Worm (Caenorhabditis elegans) whole organism, early embryonic: ENCODE measurements around the gene aexr-3.
A peak's percentile ranks its signal among the peaks of the same experiment; 100 is the strongest.

Source experiments
- B0310.2 ChIP-seq: sonication (generic microtip); optimal IDR thresholded peaks from 2 replicates; lab custom pipeline; 2016; ENCODE audit warnings: mild to moderate bottlenecking, missing genetic modification characterization, missing compliant biosample characterization
- F13C5.2 ChIP-seq: sonication (generic microtip); optimal IDR thresholded peaks from 2 replicates; lab custom pipeline; 2017; ENCODE audit warnings: mild to moderate bottlenecking, missing genetic modification characterization, inconsistent platforms, missing compliant biosample characterization
- aly-1 ChIP-seq: sonication (generic microtip); optimal IDR thresholded peaks from 2 replicates; lab custom pipeline; 2016; ENCODE audit warnings: missing genetic modification characterization, missing compliant biosample characterization
- ama-1 ChIP-seq: fragments of 150-350 bp; optimal IDR thresholded peaks from 2 replicates; lab custom pipeline; 2014
- ceh-13 ChIP-seq: fragments of 200-800 bp; sonication (Bioruptor generic); optimal IDR thresholded peaks from 2 replicates; lab custom pipeline; 2018; ENCODE audit warnings: mild to moderate bottlenecking, missing genetic modification characterization, missing compliant biosample characterization
- ceh-36 ChIP-seq: sonication (generic microtip); optimal IDR thresholded peaks from 2 replicates; lab custom pipeline; 2016; ENCODE audit warnings: missing genetic modification characterization, inconsistent platforms, missing compliant biosample characterization
- ets-7 ChIP-seq: sonication (generic microtip); optimal IDR thresholded peaks from 2 replicates; lab custom pipeline; 2016; ENCODE audit warnings: missing genotype, missing genetic modification characterization, missing compliant biosample characterization
- flt-1 ChIP-seq: fragments of 200-800 bp; sonication (Bioruptor generic); IDR thresholded peaks from 2 replicates; pipeline ENCODE4 v1.3.6; 2022; ENCODE audit warnings: missing genetic modification characterization, missing compliant biosample characterization
- hmbx-1 ChIP-seq: sonication (generic microtip); optimal IDR thresholded peaks from 2 replicates; lab custom pipeline; 2016; ENCODE audit warnings: mild to moderate bottlenecking, missing genetic modification characterization, missing compliant biosample characterization
- hmg-4 ChIP-seq: fragments of 200-800 bp; sonication (Bioruptor generic); optimal IDR thresholded peaks from 2 replicates; lab custom pipeline; 2018; ENCODE audit warnings: mild to moderate bottlenecking, missing genetic modification characterization, missing compliant biosample characterization
- hnd-1 ChIP-seq: sonication (generic microtip); optimal IDR thresholded peaks from 2 replicates; lab custom pipeline; 2016; ENCODE audit warnings: missing genetic modification characterization, missing compliant biosample characterization
- pes-1 ChIP-seq: fragments of 200-800 bp; sonication (Bioruptor generic); IDR thresholded peaks from 2 replicates; pipeline ENCODE4 v1.3.6; 2022; ENCODE audit warnings: missing genetic modification reagents, missing genetic modification characterization, missing compliant biosample characterization
- scrt-1 ChIP-seq: fragments of 200-800 bp; sonication (Bioruptor generic); IDR thresholded peaks from 2 replicates; pipeline ENCODE4 v1.3.6; 2022; ENCODE audit warnings: missing genetic modification characterization, missing compliant biosample characterization
- sea-1 ChIP-seq: fragments of 200-800 bp; sonication (Bioruptor generic); conservative IDR thresholded peaks from 2 replicates; pipeline ENCODE4 v1.3.6; 2022; ENCODE audit warnings: missing genetic modification characterization, missing compliant biosample characterization
- tbx-11 ChIP-seq: fragments of 200-800 bp; sonication (Bioruptor generic); IDR thresholded peaks from 2 replicates; pipeline ENCODE4 v1.3.6; 2022; ENCODE audit warnings: missing genetic modification characterization, missing compliant biosample characterization
- tbx-37 ChIP-seq: fragments of 200-800 bp; sonication (Bioruptor generic); conservative IDR thresholded peaks from 2 replicates; pipeline ENCODE4 v1.3.6; 2022; ENCODE audit warnings: missing genetic modification reagents, missing genetic modification characterization, missing compliant biosample characterization
- tra-4 ChIP-seq: sonication (generic microtip); optimal IDR thresholded peaks from 2 replicates; lab custom pipeline; 2017; ENCODE audit warnings: missing genetic modification characterization, missing compliant biosample characterization

aexr-3 gene

ce11 chrX:8931647-8932046 lies 29.3 kb downstream of the aexr-3 start:
- TF ChIP-seq scrt-1 (GFP tag; lab: Robert Waterston, UW) = no peak
- no peak for TF ChIP-seq F13C5.2 (tag; lab: Kevin White, UChicago)
- no peak for TF ChIP-seq hnd-1 (tag; lab: Kevin White, UChicago)
- TF ChIP-seq tra-4 (tag; lab: Kevin White, UChicago) = no peak
- TF ChIP-seq ets-7 (tag; lab: Kevin White, UChicago) = no peak
- TF ChIP-seq B0310.2 = no peak
- TF ChIP-seq hmbx-1 = no peak
- TF ChIP-seq hmg-4 = no peak
- TF ChIP-seq sea-1 = no peak
- no peak for TF ChIP-seq flt-1 (GFP tag; lab: Robert Waterston, UW)
- TF ChIP-seq ceh-36 (tag; lab: Kevin White, UChicago) = no peak
- no peak for TF ChIP-seq tbx-11
- TF ChIP-seq tbx-37 = no peak
- TF ChIP-seq pes-1 (GFP tag; lab: Robert Waterston, UW) = no peak

ce11 chrX:8930879-8931278 lies 30.1 kb downstream of the aexr-3 start, which contains the start of gene acs-22:
Gene acs-22, plus strand, starts transcription at chrX:8931179.
- TF ChIP-seq pes-1 (GFP tag; lab: Robert Waterston, UW) (no peak), sea-1 (no peak), tbx-11 (no peak), tbx-37 (no peak), scrt-1 (GFP tag; lab: Robert Waterston, UW) (no peak), tra-4 (tag; lab: Kevin White, UChicago) (no peak), F13C5.2 (tag; lab: Kevin White, UChicago) (no peak), ets-7 (tag; lab: Kevin White, UChicago) (no peak)

- no peak for TF ChIP-seq F13C5.2 (tag; lab: Kevin White, UChicago)
- TF ChIP-seq tbx-37 = no peak
- no peak for TF ChIP-seq B0310.2
- TF ChIP-seq ets-7 (tag; lab: Kevin White, UChicago) = no peak
- TF ChIP-seq sea-1 = no peak
- TF ChIP-seq tbx-11 = no peak
- no peak for TF ChIP-seq hnd-1 (tag; lab: Kevin White, UChicago)
- no peak for TF ChIP-seq scrt-1 (GFP tag; lab: Robert Waterston, UW)
Observed at ce11 chrX:8929688-8930087, 31.3 kb downstream of the aexr-3 start.

- TF ChIP-seq flt-1 (GFP tag; lab: Robert Waterston, UW) = no peak
- no peak for TF ChIP-seq scrt-1 (GFP tag; lab: Robert Waterston, UW)
Observed at ce11 chrX:8926865-8927264, 34.1 kb downstream of the aexr-3 start.

- TF ChIP-seq ama-1 (no peak), hmg-4 (no peak), hnd-1 (tag; lab: Kevin White, UChicago) (no peak), aly-1 (no peak), ceh-36 (tag; lab: Kevin White, UChicago) (no peak), tbx-37 (no peak)
Observed at ce11 chrX:8926341-8926740, 34.6 kb downstream of the aexr-3 start.

- TF ChIP-seq sea-1 = no peak
- TF ChIP-seq flt-1 (GFP tag; lab: Robert Waterston, UW) = peak; percentile 58
- TF ChIP-seq tbx-11 = peak; percentile 51; the same call in 1 of the 2 replicates
- no peak for TF ChIP-seq tra-4 (tag; lab: Kevin White, UChicago)
- peak; percentile 35 for TF ChIP-seq B0310.2
- TF ChIP-seq hmg-4 = no peak
- no peak for TF ChIP-seq ama-1
- peak; percentile 79 for TF ChIP-seq pes-1 (GFP tag; lab: Robert Waterston, UW)
- peak; percentile 30 for TF ChIP-seq F13C5.2 (tag; lab: Kevin White, UChicago)
- peak; percentile 4 for TF ChIP-seq hnd-1 (tag; lab: Kevin White, UChicago)
- TF ChIP-seq ets-7 (tag; lab: Kevin White, UChicago) = no peak
- TF ChIP-seq hmbx-1 = peak; percentile 18
- no peak for TF ChIP-seq aly-1
- no peak for TF ChIP-seq ceh-36 (tag; lab: Kevin White, UChicago)
- no peak; the same call in 1 of the 2 replicates for TF ChIP-seq scrt-1 (GFP tag; lab: Robert Waterston, UW)
- peak; percentile 65 for TF ChIP-seq tbx-37
- no peak for TF ChIP-seq ceh-13 (GFP tag; lab: Kevin White, UChicago)
Observed at ce11 chrX:8925443-8925842, 35.5 kb downstream of the aexr-3 start.

ce11 chrX:8921221-8921620 lies 39.7 kb downstream of the aexr-3 start:
- TF ChIP-seq B0310.2 (no peak), ceh-36 (tag; lab: Kevin White, UChicago) (no peak), aly-1 (no peak), ceh-13 (GFP tag; lab: Kevin White, UChicago) (no peak), hmbx-1 (no peak), ama-1 (no peak), tra-4 (tag; lab: Kevin White, UChicago) (no peak)

- no peak for TF ChIP-seq pes-1 (GFP tag; lab: Robert Waterston, UW)
- TF ChIP-seq ceh-36 (tag; lab: Kevin White, UChicago) = no peak
- no peak for TF ChIP-seq hmg-4
- no peak for TF ChIP-seq F13C5.2 (tag; lab: Kevin White, UChicago)
- no peak for TF ChIP-seq sea-1
- no peak for TF ChIP-seq ets-7 (tag; lab: Kevin White, UChicago)
Observed at ce11 chrX:8919323-8919722, 41.6 kb downstream of the aexr-3 start, which contains the start of gene nlp-14. Gene nlp-14, minus strand, starts transcription at chrX:8919423.

- TF ChIP-seq tbx-11 (no peak), tbx-37 (no peak), ceh-36 (tag; lab: Kevin White, UChicago) (no peak), ets-7 (tag; lab: Kevin White, UChicago) (no peak)
Observed at ce11 chrX:8918792-8919191, 42.2 kb downstream of the aexr-3 start.
